Worm (Caenorhabditis elegans) whole organism, L3 larva: ENCODE measurements around the gene srsx-31.

ENCODE experiments used
- R02D3.7 ChIP-seq: fragments of 150-350 bp; optimal IDR thresholded peaks from 2 replicates; lab custom pipeline; 2014; ENCODE audit warnings: missing biosample characterization, missing genetic modification characterization
- ama-1 ChIP-seq: fragments of 150-350 bp; optimal IDR thresholded peaks from 2 replicates; lab custom pipeline; 2018
- ceh-28 ChIP-seq: fragments of 150-350 bp; optimal IDR thresholded peaks from 2 replicates; lab custom pipeline; 2014; ENCODE audit warnings: missing biosample characterization, missing genetic modification reagents, missing genetic modification characterization
- ceh-82 ChIP-seq: fragments of 150-350 bp; optimal IDR thresholded peaks from 2 replicates; lab custom pipeline; 2014; ENCODE audit warnings: missing biosample characterization, missing genetic modification characterization
- daf-12 ChIP-seq: fragments of 150-350 bp; optimal IDR thresholded peaks from 2 replicates; lab custom pipeline; 2014; ENCODE audit warnings: missing biosample characterization, missing genetic modification reagents, missing genetic modification characterization
- egl-5 ChIP-seq: fragments of 150-350 bp; optimal IDR thresholded peaks from 2 replicates; lab custom pipeline; 2017; ENCODE audit warnings: missing biosample characterization, missing genetic modification reagents, missing genetic modification characterization, inconsistent platforms
- elt-2 ChIP-seq: sonication (generic microtip); optimal IDR thresholded peaks from 2 replicates; lab custom pipeline; 2016; ENCODE audit warnings: missing genetic modification reagents, mild to moderate bottlenecking, missing genetic modification characterization, missing compliant biosample characterization
- elt-3 ChIP-seq, 3 experiments: fragments of 150-350 bp in 1 of 3; sonication (generic microtip) in 2 of 3; optimal IDR thresholded peaks; 2 replicates in 2 of 3; 4 replicates in 1 of 3; lab custom pipeline; 2014 to 2017; ENCODE audit warnings: missing biosample characterization in 3 of 3, missing genetic modification characterization in 3 of 3
- eor-1 ChIP-seq, 2 experiments: fragments of 150-350 bp; optimal IDR thresholded peaks; 2 replicates each; lab custom pipeline; 2014 to 2018; ENCODE audit warnings: missing biosample characterization in 2 of 2, missing genetic modification characterization in 2 of 2
- fkh-10 ChIP-seq: sonication (generic microtip); optimal IDR thresholded peaks from 2 replicates; lab custom pipeline; 2017; ENCODE audit warnings: missing biosample characterization, missing genetic modification reagents, missing genetic modification characterization
- fos-1 ChIP-seq: fragments of 150-350 bp; optimal IDR thresholded peaks from 2 replicates; lab custom pipeline; 2014; ENCODE audit warnings: missing biosample characterization, missing genetic modification characterization
- hmg-11 ChIP-seq: sonication (generic microtip); optimal IDR thresholded peaks from 2 replicates; lab custom pipeline; 2016; ENCODE audit warnings: missing genetic modification characterization, missing compliant biosample characterization
- lin-15B ChIP-seq: fragments of 150-350 bp; optimal IDR thresholded peaks from 2 replicates; lab custom pipeline; 2014; ENCODE audit warnings: missing biosample characterization, missing genetic modification characterization
- lsy-12 ChIP-seq: sonication (generic microtip); optimal IDR thresholded peaks from 2 replicates; lab custom pipeline; 2016; ENCODE audit warnings: mild to moderate bottlenecking, missing genetic modification characterization, missing compliant biosample characterization
- mdl-1 ChIP-seq: fragments of 150-350 bp; optimal IDR thresholded peaks from 2 replicates; lab custom pipeline; 2014; ENCODE audit warnings: missing biosample characterization, missing genetic modification characterization
- mml-1 ChIP-seq: fragments of 150-350 bp; sonication (generic microtip); optimal IDR thresholded peaks from 3 replicates; lab custom pipeline; 2014; ENCODE audit warnings: missing biosample characterization, missing genetic modification characterization
- nfya-1 ChIP-seq: sonication (generic microtip); optimal IDR thresholded peaks from 2 replicates; lab custom pipeline; 2017; ENCODE audit warnings: missing genetic modification characterization, mild to moderate bottlenecking, missing compliant biosample characterization, antibody characterized with exemption, moderate library complexity; ENCODE audit not compliant: insufficient read depth
- nhr-11 ChIP-seq: fragments of 150-350 bp; optimal IDR thresholded peaks from 2 replicates; lab custom pipeline; 2014; ENCODE audit warnings: missing biosample characterization, missing genetic modification characterization
- nhr-12 ChIP-seq: fragments of 150-350 bp; optimal IDR thresholded peaks from 2 replicates; lab custom pipeline; 2014; ENCODE audit warnings: missing biosample characterization, missing genetic modification characterization
- nhr-23 ChIP-seq: fragments of 150-350 bp; optimal IDR thresholded peaks from 2 replicates; lab custom pipeline; 2014; ENCODE audit warnings: missing biosample characterization, missing genetic modification reagents, missing genetic modification characterization
- nhr-237 ChIP-seq: fragments of 150-350 bp; optimal IDR thresholded peaks from 2 replicates; lab custom pipeline; 2014; ENCODE audit warnings: missing biosample characterization, missing genetic modification characterization
- nhr-28 ChIP-seq: fragments of 150-350 bp; optimal IDR thresholded peaks from 2 replicates; lab custom pipeline; 2014; ENCODE audit warnings: missing biosample characterization, missing genetic modification characterization
- nhr-43 ChIP-seq: sonication (generic microtip); optimal IDR thresholded peaks from 2 replicates; lab custom pipeline; 2016; ENCODE audit warnings: mild to moderate bottlenecking, missing genetic modification characterization, missing compliant biosample characterization; ENCODE audit not compliant: poor library complexity, severe bottlenecking
- nhr-67 ChIP-seq: fragments of 150-350 bp; optimal IDR thresholded peaks from 2 replicates; lab custom pipeline; 2014; ENCODE audit warnings: missing biosample characterization, missing genetic modification characterization
- nhr-76 ChIP-seq: fragments of 150-350 bp; sonication (generic microtip); optimal IDR thresholded peaks from 5 replicates; lab custom pipeline; 2014; ENCODE audit warnings: missing biosample characterization, missing genetic modification characterization
- nhr-77 ChIP-seq: fragments of 150-350 bp; optimal IDR thresholded peaks from 2 replicates; lab custom pipeline; 2014; ENCODE audit warnings: missing biosample characterization, missing genetic modification characterization
- pha-4 ChIP-seq: fragments of 150-350 bp; optimal IDR thresholded peaks from 2 replicates; lab custom pipeline; 2014; ENCODE audit warnings: missing biosample characterization, missing genetic modification reagents, missing genetic modification characterization
- pqm-1 ChIP-seq: fragments of 150-350 bp; optimal IDR thresholded peaks from 2 replicates; lab custom pipeline; 2017; ENCODE audit warnings: missing biosample characterization, missing genetic modification characterization, inconsistent platforms
- sea-2 ChIP-seq: fragments of 150-350 bp; sonication (generic microtip); optimal IDR thresholded peaks from 4 replicates; lab custom pipeline; 2014; ENCODE audit warnings: missing biosample characterization, missing genetic modification reagents, missing genetic modification characterization
- snpc-4 ChIP-seq: fragments of 150-350 bp; optimal IDR thresholded peaks from 2 replicates; lab custom pipeline; 2014; ENCODE audit warnings: missing biosample characterization, missing genetic modification characterization
- tbx-2 ChIP-seq: sonication (generic microtip); optimal IDR thresholded peaks from 2 replicates; lab custom pipeline; 2016; ENCODE audit warnings: mild to moderate bottlenecking, missing genetic modification characterization, missing compliant biosample characterization
- unc-39 ChIP-seq: sonication (generic microtip); optimal IDR thresholded peaks from 4 replicates; lab custom pipeline; 2017; ENCODE audit warnings: missing biosample characterization, missing genetic modification characterization
- unc-62 ChIP-seq: fragments of 150-350 bp; sonication (generic microtip); optimal IDR thresholded peaks from 4 replicates; lab custom pipeline; 2014; ENCODE audit warnings: missing biosample characterization, missing genetic modification reagents, missing genetic modification characterization
- ztf-11 ChIP-seq: fragments of 150-350 bp; optimal IDR thresholded peaks from 2 replicates; lab custom pipeline; 2014; ENCODE audit warnings: missing biosample characterization, missing genetic modification characterization
- ztf-4 ChIP-seq: fragments of 150-350 bp; optimal IDR thresholded peaks from 2 replicates; lab custom pipeline; 2014; ENCODE audit warnings: missing biosample characterization, missing genetic modification characterization

The srsx-31 gene

ce11 chrV:11254980-11255379 is at the start of gene srsx-31:
srsx-31 (minus strand) TSS chrV:11255080.
- TF ChIP-seq lsy-12 (tag; lab: Kevin White, UChicago) (no peak), ama-1 (lab: Kevin White, UChicago) (no peak), nfya-1 (tag; lab: Kevin White, UChicago) (no peak), fkh-10 (GFP tag; lab: Kevin White, UChicago) (no peak), eor-1 (tag; optimal IDR thresholded peaks at IDR 0.05; lab: Kevin White, UChicago) (no peak), nhr-77 (tag; lab: Kevin White, UChicago) (no peak), ztf-11 (tag; lab: Kevin White, UChicago) (no peak), daf-12 (tag; lab: Kevin White, UChicago) (no peak), pqm-1 (tag; lab: Kevin White, UChicago) (no peak), nhr-67 (no peak), nhr-76 (tag; lab: Kevin White, UChicago) (no peak), ceh-28 (tag; lab: Kevin White, UChicago) (no peak)
- TF ChIP-seq, all 47 proteins: peak for 0

- no peak for TF ChIP-seq nhr-237 (tag; lab: Kevin White, UChicago)
- TF ChIP-seq egl-5: no peak
- no peak for TF ChIP-seq nhr-28 (tag; lab: Kevin White, UChicago)
- no peak for TF ChIP-seq fos-1 (tag; lab: Kevin White, UChicago)
- TF ChIP-seq ceh-82 (tag; lab: Kevin White, UChicago): no peak
- TF ChIP-seq pha-4: no peak
- TF ChIP-seq nhr-76 (tag; lab: Kevin White, UChicago): no peak
- TF ChIP-seq snpc-4 (tag; lab: Kevin White, UChicago): no peak
- no peak for TF ChIP-seq ama-1 (lab: Kevin White, UChicago)
- no peak for TF ChIP-seq nhr-12
- TF ChIP-seq pqm-1 (tag; lab: Kevin White, UChicago): no peak
- TF ChIP-seq nhr-67: no peak
- no peak for TF ChIP-seq lsy-12 (tag; lab: Kevin White, UChicago)
- TF ChIP-seq sea-2 (GFP tag; lab: Kevin White, UChicago): no peak
- TF ChIP-seq elt-3 (tag; optimal IDR thresholded peaks at IDR 0.05; lab: Kevin White, UChicago): no peak
- no peak for TF ChIP-seq nhr-23 (tag; lab: Kevin White, UChicago)
- TF ChIP-seq tbx-2 (tag; lab: Kevin White, UChicago): no peak
- no peak for TF ChIP-seq eor-1 (tag; optimal IDR thresholded peaks at IDR 0.05; lab: Kevin White, UChicago)
Observed at ce11 chrV:11304200-11304599, 49.3 kb upstream of the srsx-31 start.

ce11 chrV:11302698-11303097 is 47.8 kb upstream of the srsx-31 start, which contains the start of gene srh-46:
srh-46 (minus strand) TSS chrV:11302886.
- TF ChIP-seq ztf-11 (tag; lab: Kevin White, UChicago) (no peak), hmg-11 (tag; lab: Kevin White, UChicago) (no peak), snpc-4 (tag; lab: Kevin White, UChicago) (no peak), nhr-67 (no peak)

ce11 chrV:11300539-11300938 is 45.7 kb upstream of the srsx-31 start, which contains the start of gene srh-47:
srh-47 (minus strand) TSS chrV:11300639.
- TF ChIP-seq fos-1 (tag; lab: Kevin White, UChicago) (no peak), ztf-4 (no peak), elt-2 (tag; lab: Kevin White, UChicago) (no peak), unc-39 (tag; lab: Kevin White, UChicago) (no peak), R02D3.7 (no peak), ama-1 (lab: Kevin White, UChicago) (no peak)
- TF ChIP-seq, all 47 proteins: peak for 0

ce11 chrV:11299406-11299805 is 44.5 kb upstream of the srsx-31 start:
- no peak for TF ChIP-seq fos-1 (tag; lab: Kevin White, UChicago)
- TF ChIP-seq nhr-11 (tag; lab: Kevin White, UChicago): no peak
- TF ChIP-seq ceh-28 (tag; lab: Kevin White, UChicago): no peak
- no peak for TF ChIP-seq unc-62 (GFP tag; lab: Kevin White, UChicago)
- TF ChIP-seq mdl-1 (tag; lab: Kevin White, UChicago): no peak
- no peak for TF ChIP-seq nhr-76 (tag; lab: Kevin White, UChicago)
- TF ChIP-seq sea-2 (GFP tag; lab: Kevin White, UChicago): no peak
- TF ChIP-seq R02D3.7: no peak
- TF ChIP-seq unc-39 (tag; lab: Kevin White, UChicago): no peak
- no peak for TF ChIP-seq nhr-28 (tag; lab: Kevin White, UChicago)
- TF ChIP-seq elt-2 (tag; lab: Kevin White, UChicago): no peak
- no peak for TF ChIP-seq daf-12 (tag; lab: Kevin White, UChicago)
- TF ChIP-seq lin-15B (tag; lab: Kevin White, UChicago): no peak
- TF ChIP-seq ztf-11 (tag; lab: Kevin White, UChicago): no peak
- TF ChIP-seq mml-1 (tag; lab: Kevin White, UChicago): no peak
- no peak for TF ChIP-seq nhr-43
- no peak for TF ChIP-seq nhr-67
- TF ChIP-seq egl-5: no peak
